Worm (Caenorhabditis elegans): ENCODE data around the gene deg-1.

Gene deg-1

DNA sequence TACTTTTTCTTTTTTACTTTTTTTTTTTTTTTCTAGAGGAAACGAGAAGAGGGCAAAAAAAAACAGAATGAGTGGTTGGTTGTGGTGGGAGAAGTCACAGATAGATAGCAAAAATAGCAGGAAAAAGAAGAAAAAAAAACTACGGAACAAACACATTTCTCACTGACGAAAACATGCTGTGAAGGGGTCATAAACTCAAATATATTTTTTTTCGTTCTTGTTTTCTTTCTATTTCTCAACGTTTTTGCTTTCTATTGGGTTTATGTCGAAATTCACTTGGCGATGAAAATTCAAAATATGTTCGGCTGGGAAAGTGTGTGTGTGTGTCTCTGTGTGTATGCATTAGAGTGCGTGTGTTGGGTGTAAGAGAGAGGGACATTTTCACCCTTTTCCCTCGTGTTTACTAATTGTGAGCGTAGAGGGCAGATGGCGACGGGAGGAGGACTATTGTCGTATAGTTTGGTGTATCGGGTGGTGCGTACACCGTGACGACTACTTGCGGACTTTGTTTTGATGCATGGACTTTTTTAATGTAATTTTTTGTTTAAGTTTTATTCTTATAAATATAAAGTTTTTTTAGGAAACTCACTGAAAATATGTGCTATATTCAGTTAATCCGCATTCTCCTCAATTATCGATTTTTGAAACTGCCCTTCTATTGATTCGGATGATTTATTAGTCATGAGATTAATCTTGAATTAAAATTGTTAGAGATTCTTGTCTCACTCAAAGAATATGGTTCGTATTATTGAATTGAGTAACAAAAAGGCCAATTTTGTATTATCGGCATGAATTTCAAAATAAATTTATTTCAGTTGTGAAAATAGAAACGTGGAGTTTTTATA lies 56.7 kb downstream of the deg-1 start (continued):
- TF ChIP-seq chd-7 (tag; optimal IDR thresholded peaks at IDR 0.05) (no peak), ztf-22 (GFP tag; optimal IDR thresholded peaks at IDR 0.05) (no peak), nfya-1 (tag; optimal IDR thresholded peaks at IDR 0.05; ENCODE audit: borderline replicate concordance, insufficient read depth) (no peak), egl-44 (GFP tag; IDR thresholded peaks at IDR 0.05) (no peak), B0019.2 (GFP tag; conservative IDR thresholded peaks at IDR 0.05) (no peak), nfyb-1 (GFP tag; IDR thresholded peaks at IDR 0.05) (no peak), tlf-1 (GFP tag; optimal IDR thresholded peaks at IDR 0.05) (no peak), mes-4 (tag; optimal IDR thresholded peaks at IDR 0.05) (no peak), nhr-80 (tag; optimal IDR thresholded peaks at IDR 0.05) (peak; percentile 33), hsf-1 (GFP tag; IDR thresholded peaks at IDR 0.05) (no peak), madf-8 (GFP tag; conservative IDR thresholded peaks at IDR 0.05) (no peak), Y67H2A.10 (GFP tag; conservative IDR thresholded peaks at IDR 0.05) (no peak), mel-28 (tag; optimal IDR thresholded peaks at IDR 0.05; ENCODE audit: borderline replicate concordance) (no peak), F22D6.2 (tag; optimal IDR thresholded peaks at IDR 0.05) (no peak), pha-4 (tag; optimal IDR thresholded peaks at IDR 0.05) (no peak), B0035.1 (tag; optimal IDR thresholded peaks at IDR 0.05) (no peak), snpc-3.4 (tag; optimal IDR thresholded peaks at IDR 0.05) (no peak), bed-1 (GFP tag; IDR thresholded peaks at IDR 0.05) (no peak), hlh-26 (GFP tag; conservative IDR thresholded peaks at IDR 0.05) (no peak), ccch-3 (GFP tag; optimal IDR thresholded peaks at IDR 0.05) (no peak), aptf-2 (GFP tag; conservative IDR thresholded peaks at IDR 0.05) (no peak), unc-62 (GFP tag; optimal IDR thresholded peaks at IDR 0.05) (no peak), die-1 (tag; optimal IDR thresholded peaks at IDR 0.05) (no peak), B0336.3 (GFP tag; IDR thresholded peaks at IDR 0.05) (no peak), attf-5 (GFP tag; optimal IDR thresholded peaks at IDR 0.05) (peak; percentile 48), dpl-1 (GFP tag; optimal IDR thresholded peaks at IDR 0.05) (no peak), gei-17 (GFP tag; optimal IDR thresholded peaks at IDR 0.05) (no peak), aptf-3 (GFP tag; IDR thresholded peaks at IDR 0.05) (no peak)

DNA sequence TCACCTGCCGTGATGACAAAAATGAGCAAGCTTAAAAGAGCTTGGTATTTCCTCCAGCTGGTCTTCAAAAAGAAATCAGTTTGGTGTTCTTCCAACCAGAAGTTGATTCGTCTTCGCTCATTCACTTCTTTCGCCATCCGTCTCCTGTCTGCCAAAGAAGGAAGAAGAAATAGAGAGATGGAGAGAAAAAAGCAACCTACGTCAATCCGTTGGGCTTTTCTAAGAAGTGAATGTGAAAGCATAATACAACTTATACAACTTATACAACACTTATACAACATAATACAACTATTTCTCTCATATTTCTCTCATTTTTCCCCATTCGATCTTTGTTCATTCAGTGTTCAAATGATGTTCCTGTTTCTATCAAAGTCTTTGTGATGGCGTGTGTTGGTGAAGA lies 58.1 kb downstream of the deg-1 start:
- TF ChIP-seq ccch-3 (GFP tag; optimal IDR thresholded peaks at IDR 0.05) (no peak), snpc-4 (GFP tag; optimal IDR thresholded peaks at IDR 0.05) (no peak), snpc-4 (tag; optimal IDR thresholded peaks at IDR 0.05) (no peak), sdz-38 (tag; optimal IDR thresholded peaks at IDR 0.05) (no peak), efl-1 (GFP tag; optimal IDR thresholded peaks at IDR 0.05) (no peak), lsy-27 (tag; optimal IDR thresholded peaks at IDR 0.05; ENCODE audit: borderline replicate concordance, insufficient read depth) (no peak), ceh-91 (GFP tag; IDR thresholded peaks at IDR 0.05) (no peak), F57C9.4 (tag; optimal IDR thresholded peaks at IDR 0.05) (no peak), snpc-3.4 (tag; optimal IDR thresholded peaks at IDR 0.05) (no peak), zim-3 (tag; optimal IDR thresholded peaks at IDR 0.05) (no peak), F52B5.7 (tag; optimal IDR thresholded peaks at IDR 0.05) (no peak), athp-1 (tag; optimal IDR thresholded peaks at IDR 0.05) (no peak), ceh-40 (GFP tag; IDR thresholded peaks at IDR 0.05) (no peak), ceh-58 (GFP tag; IDR thresholded peaks at IDR 0.05) (no peak), C17E4.6 (GFP tag; IDR thresholded peaks at IDR 0.05) (no peak), F10E7.11 (tag; optimal IDR thresholded peaks at IDR 0.05) (no peak), madf-10 (tag; optimal IDR thresholded peaks at IDR 0.05) (no peak)

Data from whole organism, young adult.